Fruit fly (Drosophila melanogaster) whole organism, embryonic: ENCODE data around the gene ImpE1.
A peak's percentile ranks its signal among the peaks of the same experiment; 100 is the strongest.

ENCODE experiments used
- Awh ChIP-seq: fragments of 200-800 bp; sonication (Bioruptor generic); IDR thresholded peaks from 2 replicates; pipeline ENCODE4, ENCODE4 v1.3.6; 2022; ENCODE audit warnings: missing biosample characterization, missing genetic modification characterization
- CG11247 ChIP-seq: fragments of 200-800 bp; sonication (Bioruptor generic); IDR thresholded peaks from 2 replicates; pipeline ENCODE4 v1.3.6; 2022; ENCODE audit warnings: missing biosample characterization, missing genetic modification characterization
- CG14014 ChIP-seq: fragments of 200-800 bp; sonication (Bioruptor generic); IDR thresholded peaks from 2 replicates; pipeline ENCODE4 v1.3.6; 2022; ENCODE audit warnings: missing biosample characterization, missing genetic modification characterization
- CG1603 ChIP-seq: fragments of 200-800 bp; sonication (Bioruptor generic); optimal IDR thresholded peaks from 2 replicates; lab custom pipeline; 2019; ENCODE audit warnings: missing biosample characterization, mild to moderate bottlenecking, missing genetic modification characterization, moderate library complexity
- CG16815 ChIP-seq: fragments of 200-800 bp; sonication (Bioruptor generic); optimal IDR thresholded peaks from 3 replicates; lab custom pipeline; 2017; ENCODE audit warnings: missing biosample characterization, mild to moderate bottlenecking, missing genetic modification characterization
- CG17612 ChIP-seq: fragments of 200-800 bp; sonication (Bioruptor generic); IDR thresholded peaks from 2 replicates; pipeline ENCODE4 v1.3.6; 2022; ENCODE audit warnings: missing biosample characterization, missing genetic modification characterization
- CG18011 ChIP-seq: fragments of 200-800 bp; sonication (Bioruptor generic); optimal IDR thresholded peaks from 2 replicates; lab custom pipeline; 2017; ENCODE audit warnings: missing biosample characterization, missing genetic modification characterization, mild to moderate bottlenecking, moderate library complexity, missing genotype
- CG3065 ChIP-seq: fragments of 200-800 bp; sonication (Bioruptor generic); optimal IDR thresholded peaks from 2 replicates; lab custom pipeline; 2016; ENCODE audit warnings: missing biosample characterization, missing genetic modification characterization
- CG32772 ChIP-seq: fragments of 200-800 bp; sonication (Bioruptor generic); IDR thresholded peaks from 2 replicates; pipeline ENCODE4 v1.3.6; 2022; ENCODE audit warnings: missing biosample characterization, missing genetic modification characterization
- CG33557 ChIP-seq: fragments of 200-800 bp; sonication (Bioruptor generic); optimal IDR thresholded peaks from 2 replicates; lab custom pipeline; 2019; ENCODE audit warnings: missing biosample characterization, mild to moderate bottlenecking, missing genetic modification characterization, moderate library complexity
- CG34422 ChIP-seq: fragments of 200-800 bp; sonication (Bioruptor generic); IDR thresholded peaks from 3 replicates; pipeline ENCODE4 v1.3.6; 2022; ENCODE audit warnings: missing biosample characterization, missing genetic modification characterization
- CG3726 ChIP-seq: fragments of 200-800 bp; sonication (Bioruptor generic); IDR thresholded peaks from 3 replicates; pipeline ENCODE4, ENCODE4 v1.3.6; 2022; ENCODE audit warnings: missing biosample characterization, missing genetic modification characterization
- CG6683 ChIP-seq: fragments of 200-800 bp; sonication (Bioruptor generic); optimal IDR thresholded peaks from 2 replicates; lab custom pipeline; 2017; ENCODE audit warnings: missing biosample characterization, mild to moderate bottlenecking, missing genetic modification characterization, missing genetic modification reagents
- CG6854 ChIP-seq: fragments of 200-800 bp; sonication (Bioruptor generic); optimal IDR thresholded peaks from 3 replicates; lab custom pipeline; 2017; ENCODE audit warnings: missing biosample characterization, mild to moderate bottlenecking, missing genetic modification characterization
- CG7271 ChIP-seq: fragments of 200-800 bp; sonication (Bioruptor generic); optimal IDR thresholded peaks from 2 replicates; lab custom pipeline; 2018; ENCODE audit warnings: missing biosample characterization, mild to moderate bottlenecking, missing genetic modification characterization, moderate library complexity
- CG9727 ChIP-seq: fragments of 200-800 bp; sonication (Bioruptor generic); optimal IDR thresholded peaks from 3 replicates; lab custom pipeline; 2017; ENCODE audit warnings: missing biosample characterization, mild to moderate bottlenecking, missing genetic modification characterization
- Deaf1 ChIP-seq: fragments of 200-800 bp; optimal IDR thresholded peaks from 3 replicates; lab custom pipeline; 2019; ENCODE audit warnings: missing biosample characterization, mild to moderate bottlenecking, missing genetic modification characterization, moderate library complexity
- Dll ChIP-seq: fragments of 200-800 bp; sonication (Bioruptor generic); IDR thresholded peaks from 4 replicates; pipeline ENCODE4 v1.3.6; 2022; ENCODE audit warnings: missing biosample characterization, missing genetic modification characterization; ENCODE audit not compliant: partially characterized antibody
- Doc3 ChIP-seq: fragments of 200-800 bp; sonication (Bioruptor generic); IDR thresholded peaks from 3 replicates; pipeline ENCODE4 v1.3.6; 2022; ENCODE audit warnings: missing biosample characterization, missing genetic modification characterization; ENCODE audit not compliant: partially characterized antibody
- Dp ChIP-seq: fragments of 200-800 bp; sonication (Bioruptor generic); optimal IDR thresholded peaks from 2 replicates; lab custom pipeline; 2018; ENCODE audit warnings: missing biosample characterization, mild to moderate bottlenecking, missing genetic modification characterization, moderate library complexity
- Drgx ChIP-seq: fragments of 200-800 bp; sonication (Bioruptor generic); IDR thresholded peaks from 2 replicates; pipeline ENCODE4 v1.3.6; 2022; ENCODE audit warnings: missing biosample characterization, missing genetic modification characterization
- Fer3 ChIP-seq: fragments of 200-800 bp; sonication (Bioruptor generic); optimal IDR thresholded peaks from 2 replicates; lab custom pipeline; 2018; ENCODE audit warnings: missing biosample characterization, mild to moderate bottlenecking, missing genetic modification characterization, moderate library complexity
- Gug ChIP-seq: fragments of 200-800 bp; sonication (Bioruptor generic); IDR thresholded peaks from 4 replicates; pipeline ENCODE4 v1.3.6; 2022; ENCODE audit warnings: missing biosample characterization, missing genetic modification characterization
- H15 ChIP-seq: fragments of 200-800 bp; sonication (Bioruptor generic); IDR thresholded peaks from 3 replicates; pipeline ENCODE4 v1.3.6; 2022; ENCODE audit warnings: missing biosample characterization, missing genetic modification characterization
- NFAT ChIP-seq: fragments of 200-800 bp; sonication (Bioruptor generic); IDR thresholded peaks from 2 replicates; pipeline ENCODE4 v1.3.6; 2022; ENCODE audit warnings: missing biosample characterization, missing genetic modification characterization
- PHDP ChIP-seq: fragments of 200-800 bp; sonication (Bioruptor generic); optimal IDR thresholded peaks from 3 replicates; lab custom pipeline; 2018; ENCODE audit warnings: missing biosample characterization, mild to moderate bottlenecking, missing genetic modification characterization, moderate library complexity
- Sox102F ChIP-seq: fragments of 200-800 bp; sonication (Bioruptor generic); optimal IDR thresholded peaks from 2 replicates; lab custom pipeline; 2018; ENCODE audit warnings: missing biosample characterization, mild to moderate bottlenecking, missing genetic modification characterization, moderate library complexity
- Trl ChIP-seq, 3 experiments: fragments of >200 bp in 2 of 3; fragments of 200-800 bp in 1 of 3; sonication (Bioruptor generic) in 1 of 3; optimal IDR thresholded peaks; 2 replicates in 1 of 3; 3 replicates in 2 of 3; lab custom pipeline; 2016 to 2017; ENCODE audit warnings: missing biosample characterization in 1 of 3, missing genetic modification characterization in 1 of 3
- YL-1 ChIP-seq: fragments of 200-800 bp; sonication (Bioruptor generic); optimal IDR thresholded peaks from 3 replicates; lab custom pipeline; 2017; ENCODE audit warnings: missing biosample characterization, mild to moderate bottlenecking, missing genetic modification characterization
- ac ChIP-seq: fragments of 200-800 bp; sonication (Bioruptor generic); optimal IDR thresholded peaks from 3 replicates; lab custom pipeline; 2017; ENCODE audit warnings: missing biosample characterization, mild to moderate bottlenecking, missing genetic modification characterization
- ato ChIP-seq: fragments of 200-800 bp; sonication (Bioruptor generic); IDR thresholded peaks from 2 replicates; pipeline ENCODE4 v1.3.6; 2022; ENCODE audit warnings: missing biosample characterization, missing genetic modification characterization; ENCODE audit not compliant: partially characterized antibody
- bsh ChIP-seq, 2 experiments: fragments of 200-800 bp; sonication (Bioruptor generic); optimal IDR thresholded peaks; 2 replicates each; lab custom pipeline; 2017 to 2018; ENCODE audit warnings: mild to moderate bottlenecking in 2 of 2, missing biosample characterization in 2 of 2, missing genetic modification characterization in 2 of 2, moderate library complexity in 1 of 2
- cad ChIP-seq: fragments of >200 bp; optimal IDR thresholded peaks from 2 replicates; lab custom pipeline; 2017; ENCODE audit warnings: missing biosample characterization, missing genetic modification characterization
- croc ChIP-seq: fragments of 200-800 bp; sonication (Bioruptor generic); conservative IDR thresholded peaks from 3 replicates; pipeline ENCODE4 v1.3.6; 2022; ENCODE audit warnings: missing biosample characterization, missing genetic modification characterization
- crp ChIP-seq, 2 experiments: fragments of 200-800 bp; sonication (Bioruptor generic); optimal IDR thresholded peaks; 2 replicates in 1 of 2; 3 replicates in 1 of 2; lab custom pipeline; 2017; ENCODE audit warnings: missing biosample characterization in 2 of 2, missing genetic modification characterization in 2 of 2, mild to moderate bottlenecking in 1 of 2, moderate library complexity in 1 of 2
- exex ChIP-seq: fragments of 200-800 bp; sonication (Bioruptor generic); optimal IDR thresholded peaks from 4 replicates; lab custom pipeline; 2018; ENCODE audit warnings: missing biosample characterization, mild to moderate bottlenecking, missing genetic modification characterization, moderate library complexity
- gce ChIP-seq: fragments of 200-800 bp; sonication (Bioruptor generic); IDR thresholded peaks from 3 replicates; pipeline ENCODE4 v1.3.6; 2022; ENCODE audit warnings: missing biosample characterization, missing genetic modification characterization
- grau ChIP-seq: fragments of 200-800 bp; optimal IDR thresholded peaks from 3 replicates; lab custom pipeline; 2019; ENCODE audit warnings: missing biosample characterization, mild to moderate bottlenecking, missing genetic modification characterization, moderate library complexity
- ken ChIP-seq: fragments of 200-800 bp; sonication (Bioruptor generic); IDR thresholded peaks from 3 replicates; pipeline ENCODE4 v1.3.6; 2022; ENCODE audit warnings: missing biosample characterization, missing genetic modification characterization
- nom ChIP-seq: fragments of 200-800 bp; sonication (Bioruptor generic); optimal IDR thresholded peaks from 2 replicates; lab custom pipeline; 2017; ENCODE audit warnings: missing biosample characterization, missing genetic modification characterization, mild to moderate bottlenecking, moderate library complexity, missing genetic modification reagents
- so ChIP-seq: fragments of 200-800 bp; sonication (Bioruptor generic); IDR thresholded peaks from 3 replicates; pipeline ENCODE4 v1.3.6; 2022; ENCODE audit warnings: missing biosample characterization, missing genetic modification characterization
- sqz ChIP-seq: fragments of 200-800 bp; sonication (Bioruptor generic); optimal IDR thresholded peaks from 3 replicates; lab custom pipeline; 2018; ENCODE audit warnings: missing biosample characterization, mild to moderate bottlenecking, missing genetic modification characterization
- tio ChIP-seq: fragments of 200-800 bp; sonication (Bioruptor generic); optimal IDR thresholded peaks from 2 replicates; lab custom pipeline; 2017; ENCODE audit warnings: missing biosample characterization, missing genetic modification characterization, inconsistent platforms
- toy ChIP-seq: fragments of 200-800 bp; sonication (Bioruptor generic); IDR thresholded peaks from 2 replicates; pipeline ENCODE4 v1.3.6; 2022; ENCODE audit warnings: missing biosample characterization, missing genetic modification characterization

ImpE1 gene

dm6 chr3L:8358776-8359455 is 13.3 kb upstream of the ImpE1 start (continued):
- no peak for TF ChIP-seq CG7271 (tag; lab: Kevin White, UChicago)

dm6 chr3L:8360063-8360642 is 12.1 kb upstream of the ImpE1 start:
- TF ChIP-seq Sox102F (GFP tag; lab: Kevin White, UChicago) (no peak), bsh (GFP tag; optimal IDR thresholded peaks at IDR 0.05; lab: Kevin White, UChicago) (peak in 1 of 2 experiments; percentile 65), CG33557 (GFP tag; lab: Kevin White, UChicago) (no peak), CG3726 (GFP tag; lab: Robert Waterston, UW) (no peak), CG17612 (GFP tag; lab: Robert Waterston, UW) (no peak), croc (GFP tag; lab: Robert Waterston, UW) (no peak), crp (GFP tag; optimal IDR thresholded peaks at IDR 0.05; lab: Kevin White, UChicago) (no peak), ato (GFP tag; lab: Robert Waterston, UW) (no peak), exex (tag; lab: Kevin White, UChicago) (peak; percentile 50), ac (GFP tag; lab: Kevin White, UChicago) (no peak), Trl (optimal IDR thresholded peaks at IDR 0.05; lab: Kevin White, UChicago) (peak in 1 of 2 experiments; percentile 34), Trl (GFP tag; optimal IDR thresholded peaks at IDR 0.05; lab: Kevin White, UChicago) (no peak), CG32772 (GFP tag; lab: Robert Waterston, UW) (0 out of 2 replicates have a peak, but pooled peaks have one; percentile 16), cad (GFP tag; lab: Kevin White, UChicago) (no peak), sqz (GFP tag; lab: Kevin White, UChicago) (peak; percentile 23), tio (GFP tag; lab: Kevin White, UChicago) (no peak), Drgx (0 out of 2 replicates have a peak, but pooled peaks have one; percentile 24), CG16815 (GFP tag; lab: Kevin White, UChicago) (no peak), Gug (GFP tag; lab: Robert Waterston, UW) (no peak), CG3065 (GFP tag; lab: Kevin White, UChicago) (no peak), Doc3 (GFP tag; lab: Robert Waterston, UW) (no peak), nom (GFP tag; lab: Kevin White, UChicago) (peak; percentile 93), so (GFP tag; lab: Robert Waterston, UW) (no peak), toy (GFP tag; lab: Robert Waterston, UW) (no peak), Awh (0 out of 2 replicates have a peak, but pooled peaks have one; percentile 16), CG9727 (GFP tag; lab: Kevin White, UChicago) (no peak), H15 (GFP tag; lab: Robert Waterston, UW) (no peak)
- TF ChIP-seq, all 482 proteins: peak for 8

dm6 chr3L:8360643-8361110 is 11.5 kb upstream of the ImpE1 start, which contains the start of gene Idh:
Idh (minus strand) TSS chr3L:8360906.
- peak; percentile 20 for TF ChIP-seq grau (tag; lab: Kevin White, UChicago)
- peak; percentile 5 for TF ChIP-seq CG6683 (GFP tag; lab: Kevin White, UChicago)
- 0 out of 2 replicates have a peak, but pooled peaks have one; percentile 17 for TF ChIP-seq CG14014
- TF ChIP-seq gce: 0 out of 3 replicates have a peak, but pooled peaks have one; percentile 34
- TF ChIP-seq Deaf1 (tag; lab: Kevin White, UChicago): peak; percentile 38
- peak; percentile 30 for TF ChIP-seq Sox102F (GFP tag; lab: Kevin White, UChicago)
- TF ChIP-seq NFAT: 0 out of 2 replicates have a peak, but pooled peaks have one; percentile 32
- TF ChIP-seq PHDP (tag; lab: Kevin White, UChicago): peak; percentile 51
- TF ChIP-seq Dll: peak; percentile 36; the same call in 1 of the 4 replicates
- TF ChIP-seq ken (GFP tag; lab: Robert Waterston, UW): peak; percentile 38; the same call in 1 of the 3 replicates
- TF ChIP-seq CG11247: 0 out of 2 replicates have a peak, but pooled peaks have one; percentile 14
- TF ChIP-seq CG18011: peak; percentile 99
- TF ChIP-seq CG6854 (GFP tag; lab: Kevin White, UChicago): peak; percentile 22
- peak; percentile 38 for TF ChIP-seq Fer3 (tag; lab: Kevin White, UChicago)
- TF ChIP-seq YL-1: peak; percentile 8
- TF ChIP-seq CG1603 (tag; lab: Kevin White, UChicago): peak; percentile 2
- peak; percentile 99 for TF ChIP-seq Dp (GFP tag; lab: Kevin White, UChicago)
- peak; percentile 71; the same call in 1 of the 3 replicates for TF ChIP-seq CG34422 (GFP tag; lab: Robert Waterston, UW)
